Worm (Caenorhabditis elegans) whole organism, early embryonic: ENCODE results near the gene F46H5.3.

Experiments
- ama-1 ChIP-seq: fragments of 150-350 bp; optimal IDR thresholded peaks from 2 replicates; lab custom pipeline; 2014
- flt-1 ChIP-seq: fragments of 200-800 bp; sonication (Bioruptor generic); IDR thresholded peaks from 2 replicates; pipeline ENCODE4 v1.3.6; 2022; ENCODE audit warnings: missing genetic modification characterization, missing compliant biosample characterization
- hmg-4 ChIP-seq: fragments of 200-800 bp; sonication (Bioruptor generic); optimal IDR thresholded peaks from 2 replicates; lab custom pipeline; 2018; ENCODE audit warnings: mild to moderate bottlenecking, missing genetic modification characterization, missing compliant biosample characterization
- tbx-37 ChIP-seq: fragments of 200-800 bp; sonication (Bioruptor generic); conservative IDR thresholded peaks from 2 replicates; pipeline ENCODE4 v1.3.6; 2022; ENCODE audit warnings: missing genetic modification reagents, missing genetic modification characterization, missing compliant biosample characterization

- TF ChIP-seq ama-1 (lab: Kevin White, UChicago) (no peak), flt-1 (GFP tag; lab: Robert Waterston, UW) (no peak), hmg-4 (GFP tag; lab: Kevin White, UChicago) (no peak), tbx-37 (no peak)
Observed at ce11 chrX:7230321-7230720, 8.1 kb downstream of the F46H5.3 start.
